Fruit fly (Drosophila melanogaster): ENCODE data around the gene CG4297.
A peak's percentile ranks its signal among the peaks of the same experiment; 100 is the strongest.

DNA sequence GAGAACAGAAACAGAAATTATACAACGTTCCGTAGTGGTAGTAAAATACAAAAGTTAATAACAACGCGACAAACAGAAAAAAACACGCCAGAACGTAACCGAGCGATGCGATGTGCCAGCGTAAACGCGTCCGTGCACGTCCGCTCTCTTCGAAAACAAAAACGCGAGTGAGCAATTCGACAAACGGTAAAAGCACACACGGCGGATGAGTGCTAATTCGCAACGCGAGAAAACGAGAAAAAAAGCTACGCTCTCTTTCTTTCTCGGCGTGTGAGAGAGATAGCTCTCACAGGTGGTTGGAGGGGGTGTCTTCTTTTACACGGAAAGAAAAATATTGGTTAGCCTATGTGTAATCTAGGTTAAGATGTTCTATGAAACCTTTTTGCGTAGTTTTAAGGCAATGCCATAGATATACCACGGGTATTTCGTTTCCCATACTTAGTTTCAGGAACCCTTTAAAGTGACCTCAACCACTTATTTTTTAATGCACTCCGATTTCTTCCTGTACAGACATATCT, at the start of gene CG4297:
- TF ChIP-seq vri (GFP tag; optimal IDR thresholded peaks at IDR 0.05) (peak; percentile 69), OdsH (GFP tag; optimal IDR thresholded peaks at IDR 0.05) (peak; percentile 87), Sox15 (GFP tag; optimal IDR thresholded peaks at IDR 0.05) (peak; percentile 71), Hr38 (GFP tag; optimal IDR thresholded peaks at IDR 0.05) (no peak), CG31627 (GFP tag; optimal IDR thresholded peaks at IDR 0.05) (peak; percentile 79), fd59A (GFP tag; optimal IDR thresholded peaks at IDR 0.05) (peak; percentile 38), CG10669 (GFP tag; optimal IDR thresholded peaks at IDR 0.05) (peak; percentile 83), CG15336 (GFP tag; IDR thresholded peaks at IDR 0.05) (no peak)

All from whole organism, prepupa.